Fruit fly (Drosophila melanogaster) whole organism, embryonic: ENCODE data around the gene CG14567.

ENCODE experiments used
- Aef1 ChIP-seq: fragments of 200-800 bp; sonication (Bioruptor generic); IDR thresholded peaks from 3 replicates; pipeline ENCODE4 v1.3.6; 2022; ENCODE audit warnings: missing biosample characterization, missing genetic modification characterization
- CG10267 ChIP-seq: fragments of 200-800 bp; sonication (Bioruptor generic); optimal IDR thresholded peaks from 2 replicates; lab custom pipeline; 2018; ENCODE audit warnings: missing biosample characterization, mild to moderate bottlenecking, missing genetic modification characterization, moderate library complexity
- CG11247 ChIP-seq: fragments of 200-800 bp; sonication (Bioruptor generic); IDR thresholded peaks from 2 replicates; pipeline ENCODE4 v1.3.6; 2022; ENCODE audit warnings: missing biosample characterization, missing genetic modification characterization
- CG12155 ChIP-seq: fragments of 200-800 bp; sonication (Bioruptor generic); optimal IDR thresholded peaks from 3 replicates; lab custom pipeline; 2016; ENCODE audit warnings: missing biosample characterization, missing genetic modification characterization
- CG13624 ChIP-seq: fragments of 200-800 bp; sonication (Bioruptor generic); optimal IDR thresholded peaks from 2 replicates; lab custom pipeline; 2016; ENCODE audit warnings: missing biosample characterization, missing genetic modification characterization
- CG14965 ChIP-seq: fragments of 200-800 bp; sonication (Bioruptor generic); optimal IDR thresholded peaks from 2 replicates; lab custom pipeline; 2016; ENCODE audit warnings: missing biosample characterization, missing genetic modification characterization, borderline replicate concordance
- CG1603 ChIP-seq: fragments of 200-800 bp; sonication (Bioruptor generic); optimal IDR thresholded peaks from 2 replicates; lab custom pipeline; 2019; ENCODE audit warnings: missing biosample characterization, mild to moderate bottlenecking, missing genetic modification characterization, moderate library complexity
- CG1792 ChIP-seq: fragments of 200-800 bp; sonication (Bioruptor generic); optimal IDR thresholded peaks from 2 replicates; lab custom pipeline; 2016; ENCODE audit warnings: missing biosample characterization, missing genetic modification characterization
- CG2889 ChIP-seq: fragments of 200-800 bp; sonication (Bioruptor generic); IDR thresholded peaks from 3 replicates; pipeline ENCODE4 v1.3.6; 2022; ENCODE audit warnings: missing biosample characterization, missing genetic modification characterization
- CG30403 ChIP-seq: fragments of 200-800 bp; sonication (Bioruptor generic); optimal IDR thresholded peaks from 3 replicates; lab custom pipeline; 2016; ENCODE audit warnings: missing biosample characterization, missing genetic modification characterization
- CG31441 ChIP-seq: fragments of 200-800 bp; sonication (Bioruptor generic); IDR thresholded peaks from 2 replicates; pipeline ENCODE4 v1.3.6; 2022; ENCODE audit warnings: missing biosample characterization, missing genetic modification characterization
- CG42726 ChIP-seq: fragments of 200-800 bp; sonication (Bioruptor generic); IDR thresholded peaks from 2 replicates; pipeline ENCODE4 v1.3.6; 2022; ENCODE audit warnings: missing biosample characterization, missing genetic modification characterization; ENCODE audit not compliant: partially characterized antibody
- CG4328 ChIP-seq: fragments of 200-800 bp; sonication (Bioruptor generic); optimal IDR thresholded peaks from 3 replicates; lab custom pipeline; 2017; ENCODE audit warnings: missing biosample characterization, missing genetic modification reagents, missing genetic modification characterization
- CG4707 ChIP-seq: fragments of 200-800 bp; sonication (Bioruptor generic); optimal IDR thresholded peaks from 2 replicates; lab custom pipeline; 2018; ENCODE audit warnings: missing biosample characterization, mild to moderate bottlenecking, missing genetic modification characterization, moderate library complexity
- CG4820 ChIP-seq: fragments of 200-800 bp; sonication (Bioruptor generic); optimal IDR thresholded peaks from 3 replicates; lab custom pipeline; 2016; ENCODE audit warnings: missing biosample characterization, missing genetic modification characterization
- CG5953 ChIP-seq: fragments of 200-800 bp; sonication (Bioruptor generic); IDR thresholded peaks from 2 replicates; pipeline ENCODE4 v1.3.6; 2022; ENCODE audit warnings: missing biosample characterization, missing genetic modification characterization
- CG6689 ChIP-seq: fragments of 200-800 bp; sonication (Bioruptor generic); IDR thresholded peaks from 2 replicates; pipeline ENCODE4 v1.3.6; 2022; ENCODE audit warnings: missing biosample characterization, missing genetic modification characterization
- CG8478 ChIP-seq: fragments of >200 bp; optimal IDR thresholded peaks from 2 replicates; lab custom pipeline; 2018
- CG8924 ChIP-seq: fragments of 200-800 bp; optimal IDR thresholded peaks from 3 replicates; lab custom pipeline; 2019; ENCODE audit warnings: missing biosample characterization, mild to moderate bottlenecking, missing genetic modification characterization, moderate library complexity
- Hr51 ChIP-seq, 2 experiments: fragments of 200-800 bp; sonication (Bioruptor generic); optimal IDR thresholded peaks; 2 replicates in 1 of 2; 3 replicates in 1 of 2; lab custom pipeline; 2016 to 2018; ENCODE audit warnings: missing biosample characterization in 2 of 2, missing genetic modification characterization in 2 of 2, mild to moderate bottlenecking in 1 of 2, moderate library complexity in 1 of 2
- Kr ChIP-seq: fragments of 200-800 bp; sonication (Bioruptor generic); optimal IDR thresholded peaks from 2 replicates; lab custom pipeline; 2017; ENCODE audit warnings: missing biosample characterization, mild to moderate bottlenecking, missing genetic modification characterization
- Pdp1 ChIP-seq, 2 experiments: fragments of 200-800 bp; sonication (Bioruptor generic); optimal IDR thresholded peaks; 3 replicates each; lab custom pipeline; 2016; ENCODE audit warnings: missing biosample characterization in 2 of 2, missing genetic modification characterization in 2 of 2, mild to moderate bottlenecking in 1 of 2, moderate library complexity in 1 of 2
- Six4 ChIP-seq: fragments of 200-800 bp; sonication (Bioruptor generic); optimal IDR thresholded peaks from 2 replicates; lab custom pipeline; 2016; ENCODE audit warnings: missing biosample characterization, missing genetic modification characterization
- TFAM ChIP-seq: fragments of 200-800 bp; sonication (Bioruptor generic); optimal IDR thresholded peaks from 2 replicates; lab custom pipeline; 2017; ENCODE audit warnings: missing biosample characterization, missing genetic modification characterization, inconsistent platforms
- ato ChIP-seq: fragments of 200-800 bp; sonication (Bioruptor generic); IDR thresholded peaks from 2 replicates; pipeline ENCODE4 v1.3.6; 2022; ENCODE audit warnings: missing biosample characterization, missing genetic modification characterization; ENCODE audit not compliant: partially characterized antibody
- chm ChIP-seq: fragments of 200-800 bp; sonication (Bioruptor generic); IDR thresholded peaks from 2 replicates; pipeline ENCODE4 v1.3.6; 2022; ENCODE audit warnings: missing biosample characterization, missing genetic modification characterization
- croc ChIP-seq: fragments of 200-800 bp; sonication (Bioruptor generic); conservative IDR thresholded peaks from 3 replicates; pipeline ENCODE4 v1.3.6; 2022; ENCODE audit warnings: missing biosample characterization, missing genetic modification characterization
- crol ChIP-seq: fragments of 200-800 bp; sonication (Bioruptor generic); IDR thresholded peaks from 2 replicates; pipeline ENCODE4 v1.3.6; 2022; ENCODE audit warnings: missing biosample characterization, missing genetic modification characterization
- dm ChIP-seq: fragments of 200-800 bp; sonication (Bioruptor generic); optimal IDR thresholded peaks from 3 replicates; lab custom pipeline; 2016; ENCODE audit warnings: missing biosample characterization, missing genetic modification characterization
- dpn ChIP-seq, 2 experiments: fragments of 200-800 bp; sonication (Bioruptor generic); optimal IDR thresholded peaks; 3 replicates each; lab custom pipeline; 2016; ENCODE audit warnings: missing biosample characterization in 2 of 2, missing genetic modification characterization in 2 of 2
- emc ChIP-seq: fragments of 200-800 bp; sonication (Bioruptor generic); optimal IDR thresholded peaks from 2 replicates; lab custom pipeline; 2016; ENCODE audit warnings: missing biosample characterization, missing genetic modification characterization
- ems ChIP-seq: fragments of 200-800 bp; sonication (Bioruptor generic); optimal IDR thresholded peaks from 3 replicates; lab custom pipeline; 2016; ENCODE audit warnings: missing biosample characterization, missing genetic modification characterization
- fd64A ChIP-seq: fragments of 200-800 bp; sonication (Bioruptor generic); optimal IDR thresholded peaks from 3 replicates; lab custom pipeline; 2018; ENCODE audit warnings: missing biosample characterization, mild to moderate bottlenecking, missing genetic modification characterization
- gcm ChIP-seq: fragments of 200-800 bp; sonication (Bioruptor generic); optimal IDR thresholded peaks from 2 replicates; lab custom pipeline; 2019; ENCODE audit warnings: missing biosample characterization, mild to moderate bottlenecking, missing genetic modification characterization, moderate library complexity
- hb ChIP-seq: fragments of 200-800 bp; sonication (Bioruptor generic); IDR thresholded peaks from 3 replicates; pipeline ENCODE4 v1.3.6; 2022; ENCODE audit warnings: missing biosample characterization, missing genetic modification characterization; ENCODE audit not compliant: partially characterized antibody
- nmo ChIP-seq: fragments of 200-800 bp; sonication (Bioruptor generic); optimal IDR thresholded peaks from 2 replicates; lab custom pipeline; 2018; ENCODE audit warnings: missing biosample characterization, mild to moderate bottlenecking, missing genetic modification characterization, moderate library complexity
- org-1 ChIP-seq: fragments of 200-800 bp; sonication (Bioruptor generic); optimal IDR thresholded peaks from 2 replicates; lab custom pipeline; 2017; ENCODE audit warnings: missing biosample characterization, missing genetic modification characterization
- pan ChIP-seq, 4 experiments: fragments of >200 bp in 3 of 4; fragments of 200-800 bp in 1 of 4; sonication (Bioruptor generic) in 1 of 4; optimal IDR thresholded peaks in 3 of 4; IDR thresholded peaks in 1 of 4; 2 replicates each; pipeline versions ENCODE4 v1.3.6 to Lab custom; 2017 to 2022; ENCODE audit warnings: missing biosample characterization in 2 of 4, missing genetic modification characterization in 2 of 4, mixed read lengths in 1 of 4
- phol ChIP-seq: fragments of 200-800 bp; sonication (Bioruptor generic); optimal IDR thresholded peaks from 3 replicates; lab custom pipeline; 2018; ENCODE audit warnings: missing biosample characterization, mild to moderate bottlenecking, missing genetic modification characterization, moderate library complexity
- pros ChIP-seq: fragments of 200-800 bp; sonication (Bioruptor generic); optimal IDR thresholded peaks from 3 replicates; lab custom pipeline; 2019; ENCODE audit warnings: missing biosample characterization, mild to moderate bottlenecking, missing genetic modification characterization, moderate library complexity
- sc ChIP-seq, 3 experiments: fragments of >200 bp in 2 of 3; fragments of 200-800 bp in 1 of 3; sonication (Bioruptor generic) in 1 of 3; optimal IDR thresholded peaks; 2 replicates in 2 of 3; 3 replicates in 1 of 3; lab custom pipeline; 2017; ENCODE audit warnings: mild to moderate bottlenecking in 1 of 3, missing biosample characterization in 1 of 3, missing genetic modification characterization in 1 of 3, missing genetic modification reagents in 1 of 3
- ssp ChIP-seq: fragments of 200-800 bp; sonication (Bioruptor generic); IDR thresholded peaks from 2 replicates; pipeline ENCODE4 v1.3.6; 2022; ENCODE audit warnings: missing biosample characterization, missing genetic modification characterization
- trem ChIP-seq: fragments of 200-800 bp; optimal IDR thresholded peaks from 3 replicates; lab custom pipeline; 2019; ENCODE audit warnings: missing biosample characterization, mild to moderate bottlenecking, missing genetic modification characterization, moderate library complexity
- tup ChIP-seq: fragments of 200-800 bp; sonication (Bioruptor generic); optimal IDR thresholded peaks from 2 replicates; lab custom pipeline; 2016; ENCODE audit warnings: missing biosample characterization, mild to moderate bottlenecking, missing genetic modification characterization, moderate library complexity
- twi ChIP-seq: fragments of 200-800 bp; optimal IDR thresholded peaks from 2 replicates; lab custom pipeline; 2019; ENCODE audit warnings: missing biosample characterization, mild to moderate bottlenecking, missing genetic modification characterization, moderate library complexity

Gene CG14567

DNA sequence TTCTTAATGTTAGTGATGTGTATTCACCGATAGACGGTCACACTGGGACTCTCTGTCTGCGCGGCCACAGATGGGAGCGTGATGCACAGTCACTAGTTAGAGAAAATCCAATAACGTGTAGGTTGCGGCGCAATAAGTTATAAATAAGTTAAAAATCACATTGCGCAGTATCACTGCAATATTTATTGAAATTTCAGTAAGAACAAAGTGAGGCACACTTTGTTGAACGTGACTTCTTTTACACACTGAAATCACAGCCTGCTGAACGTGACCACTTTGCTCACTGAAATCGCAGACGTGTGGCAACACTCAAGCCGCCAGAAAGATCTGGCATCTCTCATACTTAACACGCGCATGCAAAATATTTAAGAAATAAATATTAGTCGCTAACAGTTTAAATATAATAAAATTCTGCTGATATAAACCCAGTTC lies 9.6 kb downstream of the CG14567 start, which contains the start of the genes CG11247 and Polr2H (continued):
- peak; percentile 87 for TF ChIP-seq emc (GFP tag; lab: Kevin White, UChicago)
- TF ChIP-seq CG42726 (GFP tag; lab: Robert Waterston, UW), result peak; percentile 38; the same call in 1 of the 2 replicates
- TF ChIP-seq CG14965 (GFP tag; lab: Kevin White, UChicago), result peak; percentile 42
- peak; percentile 18 for TF ChIP-seq fd64A (GFP tag; lab: Kevin White, UChicago)
- peak; percentile 92 for TF ChIP-seq CG2889 (GFP tag; lab: Robert Waterston, UW)

DNA sequence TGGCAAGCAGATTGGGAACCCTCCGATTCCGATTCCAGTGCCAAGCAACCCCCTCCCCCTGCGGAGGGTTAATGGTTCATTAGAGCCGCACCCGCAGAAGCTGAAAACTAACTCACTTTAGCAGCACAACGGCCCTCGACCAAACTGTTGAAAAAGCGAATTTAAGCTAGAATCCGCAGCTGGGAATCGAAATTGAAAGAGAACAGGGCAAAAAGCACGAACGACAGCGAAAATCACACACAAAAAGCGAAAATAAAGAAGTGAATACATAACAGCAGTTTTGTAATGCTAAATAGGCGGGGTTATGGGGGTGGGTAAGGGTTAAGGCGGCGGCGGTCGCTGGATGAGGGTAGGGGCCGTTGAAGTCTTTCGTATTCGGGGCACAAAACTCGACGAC lies 10.5 kb downstream of the CG14567 start:
- TF ChIP-seq pan (optimal IDR thresholded peaks at IDR 0.05; lab: Kevin White, UChicago) (no peak), pan (GFP tag; optimal IDR thresholded peaks at IDR 0.05 in 1 of 2, IDR thresholded peaks at IDR 0.05 in 1 of 2) (no peak), twi (peak; percentile 89), Kr (GFP tag; lab: Kevin White, UChicago) (peak; percentile 11), Pdp1 (GFP tag; optimal IDR thresholded peaks at IDR 0.05; lab: Kevin White, UChicago) (peak in 1 of 2 experiments; percentile 9), ssp (GFP tag; lab: Robert Waterston, UW) (no peak), CG1792 (GFP tag; lab: Kevin White, UChicago) (no peak), Aef1 (no peak), chm (GFP tag; lab: Robert Waterston, UW) (0 out of 2 replicates have a peak, but pooled peaks have one; percentile 22), gcm (GFP tag; lab: Kevin White, UChicago) (peak; percentile 71), CG11247 (GFP tag; lab: Robert Waterston, UW) (peak; percentile 61; the same call in 1 of the 2 replicates), pros (peak; percentile 26), crol (GFP tag; lab: Robert Waterston, UW) (peak; percentile 25; the same call in 1 of the 2 replicates)

DNA sequence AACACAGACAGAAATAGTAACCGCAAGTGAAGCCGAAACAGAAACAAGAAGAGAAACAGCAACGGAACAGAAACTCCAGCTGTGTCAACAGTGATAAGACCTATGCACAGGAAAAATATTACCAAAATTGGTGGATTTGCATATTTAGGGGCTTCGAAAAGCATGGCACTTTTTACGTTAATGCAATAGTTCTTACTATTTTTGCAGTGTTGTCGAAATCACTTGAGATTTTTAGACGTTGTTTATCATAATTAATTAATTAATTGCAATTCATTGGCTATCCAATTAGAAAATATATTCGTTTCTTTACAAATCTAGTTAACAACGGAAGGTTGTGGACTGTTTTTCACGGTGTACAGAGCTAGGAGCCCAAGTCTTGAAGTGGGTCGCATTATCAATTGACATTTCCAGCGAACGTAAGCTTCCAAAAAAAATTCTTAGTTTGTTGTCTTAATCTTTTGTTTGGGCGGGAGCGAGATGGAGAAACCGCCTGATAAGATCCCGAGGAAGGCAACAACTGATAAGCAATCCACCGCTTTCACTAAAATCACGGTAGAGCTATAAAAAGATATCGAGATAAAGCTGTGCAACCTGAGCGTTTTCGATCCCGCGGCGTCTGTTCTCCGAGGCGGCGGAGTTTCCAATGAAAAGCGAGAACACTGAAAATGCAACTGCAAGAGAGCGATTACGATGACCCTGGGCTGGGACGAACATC lies 11.1 kb downstream of the CG14567 start:
- TF ChIP-seq CG30403 (GFP tag; lab: Kevin White, UChicago) (peak; percentile 16), TFAM (no peak), ato (GFP tag; lab: Robert Waterston, UW) (no peak), nmo (GFP tag; lab: Kevin White, UChicago) (peak; percentile 49), phol (tag; lab: Kevin White, UChicago) (peak; percentile 60), hb (GFP tag; lab: Robert Waterston, UW) (no peak), CG5953 (GFP tag; lab: Robert Waterston, UW) (no peak), gcm (GFP tag; lab: Kevin White, UChicago) (no peak), Six4 (GFP tag; lab: Kevin White, UChicago) (no peak), CG4328 (GFP tag; lab: Kevin White, UChicago) (no peak), dm (no peak), Hr51 (GFP tag; optimal IDR thresholded peaks at IDR 0.05; lab: Kevin White, UChicago) (no peak), CG4820 (peak; percentile 9), ems (no peak), sc (optimal IDR thresholded peaks at IDR 0.05; lab: Kevin White, UChicago) (no peak), sc (GFP tag; optimal IDR thresholded peaks at IDR 0.05; lab: Kevin White, UChicago) (peak; percentile 4), CG13624 (GFP tag; lab: Kevin White, UChicago) (no peak), org-1 (GFP tag; lab: Kevin White, UChicago) (no peak), CG31441 (GFP tag; lab: Robert Waterston, UW) (peak; percentile 44; the same call in 1 of the 2 replicates), CG8478 (lab: Kevin White, UChicago) (no peak), CG8924 (peak; percentile 9), CG10267 (tag; lab: Kevin White, UChicago) (peak; percentile 27), CG12155 (GFP tag; lab: Kevin White, UChicago) (no peak), dpn (GFP tag; optimal IDR thresholded peaks at IDR 0.05; lab: Kevin White, UChicago) (no peak), CG6689 (GFP tag; lab: Robert Waterston, UW) (peak; percentile 33; the same call in 1 of the 2 replicates), trem (tag; lab: Kevin White, UChicago) (peak; percentile 10), CG4707 (GFP tag; lab: Kevin White, UChicago) (no peak), croc (GFP tag; lab: Robert Waterston, UW) (no peak), CG1603 (tag; lab: Kevin White, UChicago) (peak; percentile 1), tup (GFP tag; lab: Kevin White, UChicago) (no peak)
